Fruit fly (Drosophila melanogaster): ENCODE measurements around the gene Dhc36C.

DNA sequence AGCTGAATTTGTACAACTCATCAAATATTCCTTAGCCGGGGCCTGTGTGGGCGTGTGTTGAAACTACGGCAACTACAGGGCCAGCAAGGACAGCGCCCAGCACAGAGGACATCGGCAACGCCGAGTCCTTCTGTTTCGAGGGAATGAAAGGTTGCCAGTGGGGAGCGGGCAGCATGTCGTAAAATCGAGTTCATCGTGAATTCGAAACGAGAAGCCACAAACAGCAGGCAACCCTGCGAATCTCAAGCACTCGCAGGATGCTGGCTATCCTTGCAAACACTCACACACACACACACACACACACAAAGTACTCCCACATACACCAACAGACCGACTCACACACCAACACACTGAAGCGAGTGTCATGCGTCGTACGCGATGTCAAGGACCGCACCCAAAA lies 60.7 kb downstream of the Dhc36C start:
- TF ChIP-seq psq (optimal IDR thresholded peaks at IDR 0.05) (no peak), usp (GFP tag; optimal IDR thresholded peaks at IDR 0.05) (no peak), EcR (GFP tag; optimal IDR thresholded peaks at IDR 0.05) (no peak), CG8478 (optimal IDR thresholded peaks at IDR 0.05) (no peak), Dll (optimal IDR thresholded peaks at IDR 0.05) (no peak)

Data from whole organism.